Worm (Caenorhabditis elegans) whole organism, late embryonic: ENCODE measurements around the gene F08F1.9.
A peak's percentile ranks its signal among the peaks of the same experiment; 100 is the strongest.
"Not testable (repeated sequence)": the region's sequence is repeated elsewhere in the genome, so short reads cannot be mapped to it uniquely, and the experiment has no call there.

Experiments
- C08G9.2 ChIP-seq: sonication (generic microtip); optimal IDR thresholded peaks from 2 replicates; lab custom pipeline; 2016; ENCODE audit warnings: mild to moderate bottlenecking, missing genetic modification characterization, moderate library complexity, missing compliant biosample characterization
- K02D7.2 ChIP-seq: sonication (generic microtip); optimal IDR thresholded peaks from 2 replicates; lab custom pipeline; 2017; ENCODE audit warnings: mild to moderate bottlenecking, missing genetic modification characterization, missing compliant biosample characterization
- K09A11.1 ChIP-seq: sonication (generic microtip); optimal IDR thresholded peaks from 2 replicates; lab custom pipeline; 2017; ENCODE audit warnings: antibody characterized with exemption, mild to moderate bottlenecking, missing genetic modification characterization, missing compliant biosample characterization; ENCODE audit not compliant: insufficient read depth
- ama-1 ChIP-seq: fragments of 150-350 bp; optimal IDR thresholded peaks from 2 replicates; lab custom pipeline; 2014
- ceh-18 ChIP-seq: sonication (generic microtip); optimal IDR thresholded peaks from 2 replicates; lab custom pipeline; 2016; ENCODE audit warnings: missing genetic modification characterization, missing compliant biosample characterization
- ceh-19 ChIP-seq: fragments of 200-800 bp; sonication (Bioruptor generic); optimal IDR thresholded peaks from 2 replicates; lab custom pipeline; 2018; ENCODE audit warnings: mild to moderate bottlenecking, missing genetic modification characterization, missing compliant biosample characterization
- ceh-24 ChIP-seq: sonication (generic microtip); optimal IDR thresholded peaks from 2 replicates; lab custom pipeline; 2016; ENCODE audit warnings: mild to moderate bottlenecking, missing genetic modification characterization, missing compliant biosample characterization
- ceh-34 ChIP-seq: sonication (generic microtip); optimal IDR thresholded peaks from 2 replicates; lab custom pipeline; 2016; ENCODE audit warnings: mild to moderate bottlenecking, missing genetic modification characterization, missing compliant biosample characterization
- ceh-45 ChIP-seq: fragments of 200-800 bp; sonication (Bioruptor generic); IDR thresholded peaks from 2 replicates; pipeline ENCODE4 v1.3.6; 2022; ENCODE audit warnings: missing genetic modification reagents, missing genetic modification characterization, missing compliant biosample characterization
- che-1 ChIP-seq: sonication (generic microtip); optimal IDR thresholded peaks from 2 replicates; lab custom pipeline; 2016; ENCODE audit warnings: mild to moderate bottlenecking, missing genetic modification characterization, missing compliant biosample characterization
- dmd-4 ChIP-seq: sonication (generic microtip); optimal IDR thresholded peaks from 2 replicates; lab custom pipeline; 2016; ENCODE audit warnings: borderline replicate concordance, missing genetic modification characterization, missing compliant biosample characterization
- elt-2 ChIP-seq: sonication (generic microtip); optimal IDR thresholded peaks from 2 replicates; lab custom pipeline; 2016; ENCODE audit warnings: missing genetic modification reagents, missing genetic modification characterization, missing compliant biosample characterization
- elt-4 ChIP-seq: sonication (generic microtip); optimal IDR thresholded peaks from 2 replicates; lab custom pipeline; 2016; ENCODE audit warnings: missing genetic modification characterization, missing compliant biosample characterization
- fax-1 ChIP-seq: sonication (generic microtip); optimal IDR thresholded peaks from 2 replicates; lab custom pipeline; 2016; ENCODE audit warnings: missing genotype, missing genetic modification characterization, missing compliant biosample characterization
- fkh-6 ChIP-seq: sonication (generic microtip); optimal IDR thresholded peaks from 2 replicates; lab custom pipeline; 2016; ENCODE audit warnings: missing genetic modification characterization, missing compliant biosample characterization
- gmeb-2 ChIP-seq: sonication (generic microtip); optimal IDR thresholded peaks from 2 replicates; lab custom pipeline; 2016; ENCODE audit warnings: missing genetic modification characterization, inconsistent platforms, missing compliant biosample characterization
- hlh-8 ChIP-seq: sonication (generic microtip); optimal IDR thresholded peaks from 2 replicates; lab custom pipeline; 2016; ENCODE audit warnings: missing genotype, missing genetic modification characterization, missing compliant biosample characterization
- madf-2 ChIP-seq: sonication (generic microtip); optimal IDR thresholded peaks from 2 replicates; lab custom pipeline; 2017; ENCODE audit warnings: missing genetic modification characterization, missing compliant biosample characterization
- pag-3 ChIP-seq: sonication (generic microtip); optimal IDR thresholded peaks from 2 replicates; lab custom pipeline; 2016; ENCODE audit warnings: missing compliant biosample characterization, missing genetic modification characterization, borderline replicate concordance
- rnt-1 ChIP-seq: sonication (generic microtip); optimal IDR thresholded peaks from 2 replicates; lab custom pipeline; 2016; ENCODE audit warnings: missing genetic modification characterization, missing compliant biosample characterization
- sdc-2 ChIP-seq: sonication (generic microtip); optimal IDR thresholded peaks from 2 replicates; lab custom pipeline; 2016; ENCODE audit warnings: missing genotype, missing genetic modification characterization, missing compliant biosample characterization
- sox-2 ChIP-seq: fragments of 200-800 bp; sonication (Bioruptor generic); IDR thresholded peaks from 2 replicates; pipeline ENCODE4 v1.3.6; 2022; ENCODE audit warnings: missing genetic modification reagents, missing genetic modification characterization, missing compliant biosample characterization
- syd-9 ChIP-seq: sonication (generic microtip); optimal IDR thresholded peaks from 2 replicates; lab custom pipeline; 2016; ENCODE audit warnings: mild to moderate bottlenecking, missing genetic modification characterization, moderate library complexity, missing compliant biosample characterization
- tbx-7 ChIP-seq: sonication (generic microtip); optimal IDR thresholded peaks from 2 replicates; lab custom pipeline; 2016; ENCODE audit warnings: missing genotype, missing genetic modification characterization, missing compliant biosample characterization
- unc-42 ChIP-seq: sonication (generic microtip); optimal IDR thresholded peaks from 2 replicates; lab custom pipeline; 2016; ENCODE audit warnings: missing genotype, missing genetic modification characterization, missing compliant biosample characterization
- unc-86 ChIP-seq: sonication (generic microtip); optimal IDR thresholded peaks from 2 replicates; lab custom pipeline; 2016; ENCODE audit warnings: missing genetic modification characterization, missing compliant biosample characterization
- ztf-16 ChIP-seq: sonication (generic microtip); optimal IDR thresholded peaks from 2 replicates; lab custom pipeline; 2017; ENCODE audit warnings: missing genetic modification characterization, missing compliant biosample characterization

Gene F08F1.9

ce11 chrX:8410754-8411153 lies at the start of gene F08F1.9:
Gene F08F1.9, minus strand, starts transcription at chrX:8410854.
- TF ChIP-seq rnt-1 (tag; lab: Kevin White, UChicago); hlh-8; madf-2 (tag; lab: Kevin White, UChicago): not testable (repeated sequence)

DNA sequence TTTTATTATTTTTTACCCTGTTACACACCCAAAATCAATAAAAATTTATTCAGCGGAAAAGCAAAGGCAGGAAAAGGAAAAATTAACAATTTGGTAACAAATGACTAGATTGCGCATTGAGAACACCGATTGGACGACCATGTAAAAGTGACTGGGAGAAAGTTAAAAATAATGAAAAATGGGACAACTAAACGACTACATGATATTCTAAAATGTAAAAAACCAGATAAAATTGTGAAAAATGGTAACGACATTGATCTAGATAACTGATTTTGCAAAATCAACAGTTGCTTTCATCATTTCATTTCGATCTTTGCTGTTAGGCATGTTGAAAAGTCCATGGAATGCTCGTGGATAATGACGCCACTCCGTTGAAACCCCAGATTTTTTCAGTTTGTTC lies 49.1 kb upstream of the F08F1.9 start:
- TF ChIP-seq syd-9 (tag; lab: Kevin White, UChicago) = no peak
- TF ChIP-seq ceh-45 (GFP tag; lab: Robert Waterston, UW) = no peak
- no peak for TF ChIP-seq pag-3
- TF ChIP-seq, all 69 proteins: peak for 0

ce11 chrX:8457314-8457713 lies 46.7 kb upstream of the F08F1.9 start, which contains the start of gene F16F9.3:
Gene F16F9.3, plus strand, starts transcription at chrX:8457614.
- no peak for TF ChIP-seq gmeb-2 (tag; lab: Kevin White, UChicago)
- no peak for TF ChIP-seq elt-4 (tag; lab: Kevin White, UChicago)
- no peak for TF ChIP-seq ztf-16 (tag; lab: Kevin White, UChicago)
- TF ChIP-seq, all 69 proteins: peak for 0

DNA sequence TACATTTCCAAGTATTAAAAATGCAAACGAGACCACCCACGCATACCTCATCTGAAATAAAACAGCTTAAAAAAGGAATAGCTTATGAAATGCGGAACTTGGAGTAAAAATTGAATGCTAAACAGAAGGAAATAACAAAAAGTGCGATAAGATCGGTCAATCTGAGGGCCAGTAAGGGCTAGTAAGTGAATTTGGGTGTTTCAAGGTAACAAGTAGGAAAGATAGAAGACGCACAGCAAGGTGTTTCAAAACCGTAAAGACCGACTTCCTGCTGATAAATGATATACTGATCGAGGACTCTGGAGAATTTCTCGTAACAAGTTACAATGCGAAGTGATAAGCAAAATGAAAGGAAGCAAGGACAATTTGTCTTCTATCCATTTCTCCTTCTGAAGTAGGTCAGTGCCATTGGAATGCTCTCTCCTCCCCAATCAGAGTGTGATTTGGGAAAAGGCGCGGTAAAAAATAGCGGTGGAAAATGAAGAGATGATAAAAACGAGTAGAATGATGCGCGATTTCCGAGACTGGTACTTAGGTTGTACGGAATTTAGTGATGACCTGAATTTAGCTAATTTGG lies 45.0 kb upstream of the F08F1.9 start, which contains the start of gene dpy-6:
dpy-6 (minus strand) TSS at position 51 of the 577 bp plus-strand sequence.
- no peak for TF ChIP-seq unc-86
- no peak for TF ChIP-seq ceh-34 (tag; lab: Kevin White, UChicago)
- TF ChIP-seq fkh-6 (tag; lab: Kevin White, UChicago) = no peak
- no peak for TF ChIP-seq K02D7.2 (tag; lab: Kevin White, UChicago)
- no peak for TF ChIP-seq ceh-45 (GFP tag; lab: Robert Waterston, UW)
- TF ChIP-seq unc-42 (tag; lab: Kevin White, UChicago) = no peak
- no peak for TF ChIP-seq hlh-8
- no peak for TF ChIP-seq C08G9.2 (tag; lab: Kevin White, UChicago)
- TF ChIP-seq, all 69 proteins: peak for 0

DNA sequence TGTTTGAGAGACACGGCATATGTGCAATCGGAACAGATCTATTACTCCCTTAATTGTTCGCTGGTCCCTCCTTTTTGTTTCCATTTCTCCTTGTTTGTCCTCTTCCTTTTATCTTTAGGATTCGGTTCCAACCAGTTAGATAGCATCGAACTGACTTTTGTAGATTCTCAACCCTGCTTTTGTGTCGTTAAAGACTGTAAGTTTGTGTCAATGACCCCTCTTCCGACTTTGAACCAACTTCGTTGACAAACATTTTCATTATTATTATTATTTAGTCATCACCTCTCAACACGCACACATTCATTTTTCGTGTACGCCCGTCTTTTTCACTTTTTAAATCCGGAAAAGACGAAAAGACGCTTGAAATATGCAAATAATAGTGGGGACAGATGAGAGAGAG lies 35.5 kb upstream of the F08F1.9 start, which contains the start of gene F16F9.1:
F16F9.1 (plus strand) TSS at position 301 of the 400 bp plus-strand sequence.
- TF ChIP-seq tbx-7 (tag; lab: Kevin White, UChicago) (no peak), ceh-34 (tag; lab: Kevin White, UChicago) (no peak), ama-1 (lab: Kevin White, UChicago) (no peak), dmd-4 (no peak), K09A11.1 (tag; lab: Kevin White, UChicago) (no peak), ceh-19 (GFP tag; lab: Kevin White, UChicago) (no peak), fax-1 (tag; lab: Kevin White, UChicago) (no peak), sdc-2 (tag; lab: Kevin White, UChicago) (no peak), ceh-24 (tag; lab: Kevin White, UChicago) (no peak), ceh-18 (tag; lab: Kevin White, UChicago) (no peak), madf-2 (tag; lab: Kevin White, UChicago) (no peak)

DNA sequence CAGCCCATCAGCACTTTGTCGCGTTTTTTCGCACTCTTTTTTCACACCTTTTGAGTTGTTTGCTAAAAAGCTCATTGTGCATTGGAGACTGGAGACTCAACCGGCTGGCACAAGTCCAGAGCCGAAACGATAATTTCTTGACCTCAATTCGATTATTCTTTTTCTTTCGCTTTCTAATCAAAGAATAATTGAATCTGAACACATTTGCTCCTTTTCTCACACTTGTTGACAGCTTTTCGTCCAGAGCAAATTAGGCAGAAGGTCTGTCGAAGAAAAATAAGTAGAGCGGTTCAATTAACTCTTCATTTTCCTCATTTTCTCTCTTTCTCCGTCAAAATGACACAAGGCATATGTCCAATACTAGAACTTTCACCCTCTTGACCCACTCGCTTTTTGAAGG lies 34.3 kb upstream of the F08F1.9 start:
- no peak for TF ChIP-seq sox-2 (GFP tag; lab: Robert Waterston, UW)
- no peak for TF ChIP-seq ceh-24 (tag; lab: Kevin White, UChicago)
- peak; percentile 72 for TF ChIP-seq unc-42 (tag; lab: Kevin White, UChicago)
- TF ChIP-seq dmd-4 = no peak

- TF ChIP-seq elt-2 (tag; lab: Kevin White, UChicago) = peak; percentile 38
- TF ChIP-seq che-1 (tag; lab: Kevin White, UChicago) = no peak
- TF ChIP-seq, all 69 proteins: peak for 1
Observed at ce11 chrX:8440001-8440735, 29.5 kb upstream of the F08F1.9 start.
